Fruit fly (Drosophila melanogaster) whole organism, pupa: Measurements from ENCODE around the gene CG13131.

Experiments
- CG15710 ChIP-seq: fragments of 200-800 bp; sonication (Bioruptor generic); optimal IDR thresholded peaks from 2 replicates; lab custom pipeline; 2018; ENCODE audit warnings: missing biosample characterization, mild to moderate bottlenecking, missing genetic modification characterization, moderate library complexity
- CG34367 ChIP-seq: fragments of 200-800 bp; sonication (Bioruptor generic); optimal IDR thresholded peaks from 2 replicates; lab custom pipeline; 2018; ENCODE audit warnings: missing biosample characterization, mild to moderate bottlenecking, missing genetic modification characterization
- EcR ChIP-seq: fragments of 200-800 bp; sonication (Bioruptor generic); optimal IDR thresholded peaks from 3 replicates; lab custom pipeline; 2019; ENCODE audit warnings: missing biosample characterization, missing genetic modification characterization, mild to moderate bottlenecking, moderate library complexity, missing genetic modification reagents
- Ets98B ChIP-seq: fragments of 200-800 bp; sonication (Bioruptor generic); IDR thresholded peaks from 2 replicates; pipeline ENCODE4 v1.3.6; 2022; ENCODE audit warnings: missing biosample characterization, missing genetic modification characterization
- Pif1A ChIP-seq: fragments of 200-800 bp; sonication (Bioruptor generic); optimal IDR thresholded peaks from 3 replicates; lab custom pipeline; 2016; ENCODE audit warnings: missing biosample characterization, missing genetic modification characterization

- TF ChIP-seq EcR (GFP tag; lab: Kevin White, UChicago) (no peak), Ets98B (no peak), CG15710 (no peak), CG34367 (no peak), Pif1A (GFP tag; lab: Kevin White, UChicago) (no peak)
These were observed 14.6 kb downstream of the CG13131 start, which contains the start of the genes CG31875 and SoYb for dm6 chr2L:10002408-10003358.
